Fruit fly (Drosophila melanogaster) whole organism, embryonic: ENCODE measurements around the gene Ccp84Aa.

Experiments
- Asciz ChIP-seq: fragments of 200-800 bp; sonication (Bioruptor generic); optimal IDR thresholded peaks from 2 replicates; lab custom pipeline; 2017; ENCODE audit warnings: missing biosample characterization, mild to moderate bottlenecking, missing genetic modification characterization, missing genetic modification reagents
- CG11247 ChIP-seq: fragments of 200-800 bp; sonication (Bioruptor generic); IDR thresholded peaks from 2 replicates; pipeline ENCODE4 v1.3.6; 2022; ENCODE audit warnings: missing biosample characterization, missing genetic modification characterization
- CG11723 ChIP-seq: fragments of 200-800 bp; sonication (Bioruptor generic); optimal IDR thresholded peaks from 2 replicates; lab custom pipeline; 2017; ENCODE audit warnings: missing biosample characterization, mild to moderate bottlenecking, missing genetic modification characterization
- CG14710 ChIP-seq: fragments of 200-800 bp; sonication (Bioruptor generic); optimal IDR thresholded peaks from 3 replicates; lab custom pipeline; 2019; ENCODE audit warnings: missing biosample characterization, mild to moderate bottlenecking, missing genetic modification characterization, moderate library complexity
- CG15696 ChIP-seq: fragments of 200-800 bp; sonication (Bioruptor generic); optimal IDR thresholded peaks from 2 replicates; lab custom pipeline; 2019; ENCODE audit warnings: missing biosample characterization, mild to moderate bottlenecking, missing genetic modification characterization, moderate library complexity
- CG16779 ChIP-seq: fragments of 200-800 bp; sonication (Bioruptor generic); IDR thresholded peaks from 2 replicates; pipeline ENCODE4 v1.3.6; 2022; ENCODE audit warnings: missing biosample characterization, missing genetic modification characterization
- CG16813 ChIP-seq: fragments of 200-800 bp; sonication (Bioruptor generic); IDR thresholded peaks from 3 replicates; pipeline ENCODE4 v1.3.6; 2022; ENCODE audit warnings: missing biosample characterization, missing genetic modification characterization; ENCODE audit not compliant: partially characterized antibody
- CG17361 ChIP-seq: fragments of 200-800 bp; sonication (Bioruptor generic); IDR thresholded peaks from 3 replicates; pipeline ENCODE4 v1.3.6; 2022; ENCODE audit warnings: missing biosample characterization, missing genetic modification characterization
- CG2129 ChIP-seq: fragments of 200-800 bp; sonication (Bioruptor generic); IDR thresholded peaks from 2 replicates; pipeline ENCODE4 v1.3.6; 2022; ENCODE audit warnings: missing biosample characterization, missing genetic modification characterization; ENCODE audit not compliant: partially characterized antibody
- CG2199 ChIP-seq: fragments of 200-800 bp; sonication (Bioruptor generic); IDR thresholded peaks from 3 replicates; pipeline ENCODE4 v1.3.6; 2022; ENCODE audit warnings: missing biosample characterization, missing genetic modification characterization
- CG3838 ChIP-seq: fragments of 200-800 bp; sonication (Bioruptor generic); optimal IDR thresholded peaks from 3 replicates; lab custom pipeline; 2016; ENCODE audit warnings: missing biosample characterization, missing genetic modification characterization
- CG4424 ChIP-seq: fragments of 200-800 bp; sonication (Bioruptor generic); optimal IDR thresholded peaks from 3 replicates; lab custom pipeline; 2016; ENCODE audit warnings: missing biosample characterization, missing genetic modification characterization
- CG5180 ChIP-seq: fragments of 200-800 bp; sonication (Bioruptor generic); optimal IDR thresholded peaks from 3 replicates; lab custom pipeline; 2017; ENCODE audit warnings: missing biosample characterization, missing genetic modification characterization, mild to moderate bottlenecking, moderate library complexity, missing genetic modification reagents
- CG6791 ChIP-seq: fragments of 200-800 bp; sonication (Bioruptor generic); IDR thresholded peaks from 3 replicates; pipeline ENCODE4 v1.3.6; 2022; ENCODE audit warnings: missing biosample characterization, missing genetic modification characterization; ENCODE audit not compliant: partially characterized antibody
- CG7372 ChIP-seq: fragments of 200-800 bp; sonication (Bioruptor generic); IDR thresholded peaks from 2 replicates; pipeline ENCODE4 v1.3.6; 2022; ENCODE audit warnings: missing biosample characterization, missing genetic modification characterization
- CG7963 ChIP-seq: fragments of 200-800 bp; sonication (Bioruptor generic); IDR thresholded peaks from 3 replicates; pipeline ENCODE4 v1.3.6; 2022; ENCODE audit warnings: missing biosample characterization, missing genetic modification characterization; ENCODE audit not compliant: partially characterized antibody
- CG8478 ChIP-seq: fragments of >200 bp; optimal IDR thresholded peaks from 2 replicates; lab custom pipeline; 2018
- CG9437 ChIP-seq: fragments of 200-800 bp; sonication (Bioruptor generic); optimal IDR thresholded peaks from 2 replicates; lab custom pipeline; 2018; ENCODE audit warnings: missing biosample characterization, mild to moderate bottlenecking, missing genetic modification characterization
- Camta ChIP-seq: fragments of 200-800 bp; sonication (Bioruptor generic); optimal IDR thresholded peaks from 2 replicates; lab custom pipeline; 2016; ENCODE audit warnings: missing biosample characterization, missing genetic modification characterization
- Deaf1 ChIP-seq: fragments of 200-800 bp; optimal IDR thresholded peaks from 3 replicates; lab custom pipeline; 2019; ENCODE audit warnings: missing biosample characterization, mild to moderate bottlenecking, missing genetic modification characterization, moderate library complexity
- Drgx ChIP-seq: fragments of 200-800 bp; sonication (Bioruptor generic); IDR thresholded peaks from 2 replicates; pipeline ENCODE4 v1.3.6; 2022; ENCODE audit warnings: missing biosample characterization, missing genetic modification characterization
- HLH4C ChIP-seq: fragments of 200-800 bp; sonication (Bioruptor generic); IDR thresholded peaks from 3 replicates; pipeline ENCODE4 v1.3.6; 2022; ENCODE audit warnings: missing biosample characterization, missing genetic modification characterization; ENCODE audit not compliant: partially characterized antibody
- Neu2 ChIP-seq: fragments of 200-800 bp; sonication (Bioruptor generic); optimal IDR thresholded peaks from 3 replicates; lab custom pipeline; 2016; ENCODE audit warnings: missing biosample characterization, missing genetic modification characterization, borderline replicate concordance
- Nf-YB ChIP-seq: fragments of 200-800 bp; sonication (Bioruptor generic); optimal IDR thresholded peaks from 3 replicates; lab custom pipeline; 2019; ENCODE audit warnings: missing biosample characterization, mild to moderate bottlenecking, missing genetic modification characterization, moderate library complexity
- Nf-YC ChIP-seq: fragments of 200-800 bp; optimal IDR thresholded peaks from 3 replicates; lab custom pipeline; 2019; ENCODE audit warnings: missing biosample characterization, mild to moderate bottlenecking, missing genetic modification characterization, moderate library complexity
- Opbp ChIP-seq: fragments of 200-800 bp; sonication (Bioruptor generic); IDR thresholded peaks from 3 replicates; pipeline ENCODE4 v1.3.6; 2022; ENCODE audit warnings: missing biosample characterization, missing genetic modification characterization; ENCODE audit not compliant: partially characterized antibody
- Sox100B ChIP-seq: fragments of 200-800 bp; sonication (Bioruptor generic); optimal IDR thresholded peaks from 3 replicates; lab custom pipeline; 2018; ENCODE audit warnings: missing biosample characterization, mild to moderate bottlenecking, missing genetic modification characterization
- Xbp1 ChIP-seq: fragments of 200-800 bp; sonication (Bioruptor generic); optimal IDR thresholded peaks from 3 replicates; lab custom pipeline; 2016; ENCODE audit warnings: missing biosample characterization, mild to moderate bottlenecking, missing genetic modification characterization
- ato ChIP-seq: fragments of 200-800 bp; sonication (Bioruptor generic); IDR thresholded peaks from 2 replicates; pipeline ENCODE4 v1.3.6; 2022; ENCODE audit warnings: missing biosample characterization, missing genetic modification characterization; ENCODE audit not compliant: partially characterized antibody
- az2 ChIP-seq: fragments of 200-800 bp; sonication (Bioruptor generic); optimal IDR thresholded peaks from 3 replicates; lab custom pipeline; 2016; ENCODE audit warnings: missing biosample characterization, missing genetic modification characterization
- br ChIP-seq: fragments of >200 bp; optimal IDR thresholded peaks from 2 replicates; lab custom pipeline; 2017
- cg ChIP-seq: fragments of 200-800 bp; sonication (Bioruptor generic); optimal IDR thresholded peaks from 3 replicates; lab custom pipeline; 2019; ENCODE audit warnings: missing biosample characterization, mild to moderate bottlenecking, missing genetic modification characterization, moderate library complexity
- chif ChIP-seq, 2 experiments: fragments of 200-800 bp; sonication (Bioruptor generic); optimal IDR thresholded peaks; 3 replicates each; lab custom pipeline; 2016; ENCODE audit warnings: missing biosample characterization in 2 of 2, missing genetic modification characterization in 2 of 2
- dmrt11E ChIP-seq: fragments of 200-800 bp; sonication (Bioruptor generic); optimal IDR thresholded peaks from 3 replicates; lab custom pipeline; 2018; ENCODE audit warnings: missing biosample characterization, mild to moderate bottlenecking, missing genetic modification characterization, moderate library complexity
- gcm2 ChIP-seq: fragments of 200-800 bp; sonication (Bioruptor generic); optimal IDR thresholded peaks from 2 replicates; lab custom pipeline; 2016; ENCODE audit warnings: missing biosample characterization, missing genetic modification characterization
- gem ChIP-seq: fragments of 200-800 bp; sonication (Bioruptor generic); optimal IDR thresholded peaks from 2 replicates; lab custom pipeline; 2019; ENCODE audit warnings: missing biosample characterization, mild to moderate bottlenecking, missing genetic modification characterization, moderate library complexity
- ind ChIP-seq: fragments of 200-800 bp; sonication (Bioruptor generic); optimal IDR thresholded peaks from 3 replicates; lab custom pipeline; 2016; ENCODE audit warnings: missing biosample characterization, missing genetic modification characterization
- inv ChIP-seq: fragments of 200-800 bp; sonication (Bioruptor generic); IDR thresholded peaks from 2 replicates; pipeline ENCODE4 v1.3.6; 2022; ENCODE audit warnings: missing biosample characterization, missing genetic modification characterization; ENCODE audit not compliant: partially characterized antibody
- kni ChIP-seq: fragments of 200-800 bp; sonication (Bioruptor generic); optimal IDR thresholded peaks from 3 replicates; lab custom pipeline; 2017; ENCODE audit warnings: mild to moderate bottlenecking, missing biosample characterization, missing genetic modification reagents, missing genetic modification characterization
- nerfin-2 ChIP-seq: fragments of 200-800 bp; sonication (Bioruptor generic); IDR thresholded peaks from 2 replicates; pipeline ENCODE4 v1.3.6; 2022; ENCODE audit warnings: missing biosample characterization, missing genetic modification characterization; ENCODE audit not compliant: partially characterized antibody
- oc ChIP-seq: fragments of 200-800 bp; sonication (Bioruptor generic); optimal IDR thresholded peaks from 2 replicates; lab custom pipeline; 2018; ENCODE audit warnings: missing biosample characterization, mild to moderate bottlenecking, missing genetic modification characterization, moderate library complexity
- pros ChIP-seq: fragments of 200-800 bp; sonication (Bioruptor generic); optimal IDR thresholded peaks from 3 replicates; lab custom pipeline; 2019; ENCODE audit warnings: missing biosample characterization, mild to moderate bottlenecking, missing genetic modification characterization, moderate library complexity
- repo ChIP-seq: fragments of 200-800 bp; sonication (Bioruptor generic); optimal IDR thresholded peaks from 2 replicates; lab custom pipeline; 2016; ENCODE audit warnings: missing biosample characterization, missing genetic modification characterization
- sd ChIP-seq: fragments of 200-800 bp; sonication (Bioruptor generic); optimal IDR thresholded peaks from 3 replicates; lab custom pipeline; 2018; ENCODE audit warnings: missing biosample characterization, mild to moderate bottlenecking, missing genetic modification characterization, moderate library complexity
- sim ChIP-seq: fragments of 200-800 bp; sonication (Bioruptor generic); IDR thresholded peaks from 2 replicates; pipeline ENCODE4 v1.3.6; 2022; ENCODE audit warnings: missing biosample characterization, missing genetic modification characterization
- sqz ChIP-seq: fragments of 200-800 bp; sonication (Bioruptor generic); optimal IDR thresholded peaks from 3 replicates; lab custom pipeline; 2018; ENCODE audit warnings: missing biosample characterization, mild to moderate bottlenecking, missing genetic modification characterization
- sug ChIP-seq: fragments of 200-800 bp; optimal IDR thresholded peaks from 2 replicates; lab custom pipeline; 2019; ENCODE audit warnings: missing biosample characterization, mild to moderate bottlenecking, missing genetic modification characterization, moderate library complexity
- vnd ChIP-seq: fragments of 200-800 bp; sonication (Bioruptor generic); IDR thresholded peaks from 3 replicates; pipeline ENCODE4 v1.3.6; 2022; ENCODE audit warnings: missing biosample characterization, missing genetic modification characterization; ENCODE audit not compliant: partially characterized antibody

Ccp84Aa gene

DNA sequence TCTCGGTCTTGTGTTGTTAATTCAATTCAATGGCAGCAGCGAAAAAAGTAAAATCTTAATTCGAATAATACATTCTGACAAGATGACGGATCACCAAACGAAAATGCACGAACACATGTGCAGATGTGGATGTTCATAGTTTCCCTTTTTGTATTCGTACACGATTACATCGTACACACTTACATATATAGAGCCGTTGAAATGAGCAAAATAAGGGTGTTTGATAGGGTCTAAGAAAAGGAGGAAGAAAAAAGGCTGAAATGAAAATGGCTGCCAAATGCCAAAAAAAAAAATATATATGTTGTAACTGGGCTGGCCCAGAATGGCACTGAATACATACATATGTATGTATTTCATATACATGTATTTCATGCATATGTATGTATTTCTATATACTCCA is 35.6 kb upstream of the Ccp84Aa start:
- TF ChIP-seq cg (peak; percentile 44), Xbp1 (GFP tag; lab: Kevin White, UChicago) (no peak), Deaf1 (tag; lab: Kevin White, UChicago) (no peak), az2 (GFP tag; lab: Kevin White, UChicago) (no peak), repo (GFP tag; lab: Kevin White, UChicago) (no peak), br (lab: Kevin White, UChicago) (no peak), CG16813 (no peak), Drgx (GFP tag; lab: Robert Waterston, UW) (no peak), sug (tag; lab: Kevin White, UChicago) (no peak), CG2199 (GFP tag; lab: Robert Waterston, UW) (no peak), Camta (no peak), Asciz (GFP tag; lab: Kevin White, UChicago) (no peak), pros (GFP tag; lab: Kevin White, UChicago) (peak; percentile 55), Nf-YB (peak; percentile 60), sqz (peak; percentile 28), CG3838 (GFP tag; lab: Kevin White, UChicago) (no peak), CG11247 (no peak), Nf-YC (tag; lab: Kevin White, UChicago) (peak; percentile 24), CG7372 (GFP tag; lab: Robert Waterston, UW) (no peak)
- TF ChIP-seq, all 482 proteins: peak for 5

DNA sequence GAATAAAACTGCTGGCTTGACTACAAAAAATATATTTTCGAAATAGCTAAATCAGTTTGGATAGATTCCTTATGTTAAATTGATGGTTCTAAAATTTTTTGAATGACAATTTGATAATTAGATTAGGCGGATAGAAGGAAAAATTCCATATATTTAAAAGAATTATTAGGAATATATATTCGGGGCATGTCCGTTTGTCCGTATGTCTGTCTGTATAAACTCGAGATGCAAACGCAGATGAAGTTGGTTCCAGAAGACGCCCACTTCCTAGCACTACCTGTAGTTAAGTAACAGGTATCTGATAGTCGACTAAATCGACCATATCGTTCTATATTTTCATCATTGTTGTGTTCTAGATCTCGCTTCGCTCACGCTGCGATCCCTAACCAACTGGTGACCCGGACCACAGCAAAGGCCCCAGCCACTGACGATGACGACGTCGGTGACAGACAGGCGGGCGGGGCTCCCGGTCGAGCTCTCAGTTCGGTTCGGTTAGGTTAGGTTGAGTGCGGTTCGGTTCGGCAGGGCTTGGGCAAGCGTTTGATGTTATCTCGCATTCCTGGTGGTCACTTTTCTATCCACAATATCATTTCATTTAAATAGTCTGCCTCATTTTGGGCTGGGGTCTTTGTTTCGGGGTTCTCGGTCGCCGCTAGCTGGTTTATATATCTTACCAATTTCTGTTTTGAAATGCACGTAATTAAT is 31.4 kb upstream of the Ccp84Aa start:
- TF ChIP-seq Sox100B (GFP tag; lab: Kevin White, UChicago) (peak; percentile 13), sim (GFP tag; lab: Robert Waterston, UW) (no peak), ind (GFP tag; lab: Kevin White, UChicago) (no peak), chif (GFP tag; optimal IDR thresholded peaks at IDR 0.05; lab: Kevin White, UChicago) (peak in 1 of 2 experiments; percentile 4), CG17361 (GFP tag; lab: Robert Waterston, UW) (peak; percentile 53; the same call in 2 of the 3 replicates), CG8478 (lab: Kevin White, UChicago) (no peak), gcm2 (GFP tag; lab: Kevin White, UChicago) (no peak), Opbp (GFP tag; lab: Robert Waterston, UW) (peak; percentile 31; the same call in 1 of the 3 replicates), CG11723 (GFP tag; lab: Kevin White, UChicago) (no peak), oc (tag; lab: Kevin White, UChicago) (no peak), inv (GFP tag; lab: Robert Waterston, UW) (peak; percentile 47; the same call in 1 of the 2 replicates), CG5180 (GFP tag; lab: Kevin White, UChicago) (peak; percentile 78), CG7963 (peak; percentile 59; the same call in 2 of the 3 replicates), CG6791 (GFP tag; lab: Robert Waterston, UW) (peak; percentile 72), CG2129 (GFP tag; lab: Robert Waterston, UW) (peak; percentile 38; the same call in 1 of the 2 replicates), CG16779 (GFP tag; lab: Robert Waterston, UW) (no peak), ato (GFP tag; lab: Robert Waterston, UW) (peak; percentile 21; the same call in 1 of the 2 replicates), kni (GFP tag; lab: Kevin White, UChicago) (peak; percentile 75), HLH4C (GFP tag; lab: Robert Waterston, UW) (peak; percentile 61; the same call in 2 of the 3 replicates), CG2199 (GFP tag; lab: Robert Waterston, UW) (0 out of 3 replicates have a peak, but pooled peaks have one; percentile 68), CG4424 (peak; percentile 30), vnd (GFP tag; lab: Robert Waterston, UW) (0 out of 3 replicates have a peak, but pooled peaks have one; percentile 51), CG15696 (tag; lab: Kevin White, UChicago) (peak; percentile 18), nerfin-2 (GFP tag; lab: Robert Waterston, UW) (peak; percentile 45; the same call in 1 of the 2 replicates), CG9437 (GFP tag; lab: Kevin White, UChicago) (peak; percentile 5), sd (peak; percentile 89), dmrt11E (tag; lab: Kevin White, UChicago) (peak; percentile 51), CG14710 (peak; percentile 28), gem (peak; percentile 21), Neu2 (no peak)
